Fruit fly (Drosophila melanogaster) whole organism, larva: ENCODE results near the gene PAN3.

Source experiments
- noc ChIP-seq: fragments of 200-800 bp; sonication (Bioruptor generic); optimal IDR thresholded peaks from 3 replicates; lab custom pipeline; 2019; ENCODE audit warnings: missing biosample characterization, mild to moderate bottlenecking, missing genetic modification characterization, moderate library complexity

The PAN3 gene

DNA sequence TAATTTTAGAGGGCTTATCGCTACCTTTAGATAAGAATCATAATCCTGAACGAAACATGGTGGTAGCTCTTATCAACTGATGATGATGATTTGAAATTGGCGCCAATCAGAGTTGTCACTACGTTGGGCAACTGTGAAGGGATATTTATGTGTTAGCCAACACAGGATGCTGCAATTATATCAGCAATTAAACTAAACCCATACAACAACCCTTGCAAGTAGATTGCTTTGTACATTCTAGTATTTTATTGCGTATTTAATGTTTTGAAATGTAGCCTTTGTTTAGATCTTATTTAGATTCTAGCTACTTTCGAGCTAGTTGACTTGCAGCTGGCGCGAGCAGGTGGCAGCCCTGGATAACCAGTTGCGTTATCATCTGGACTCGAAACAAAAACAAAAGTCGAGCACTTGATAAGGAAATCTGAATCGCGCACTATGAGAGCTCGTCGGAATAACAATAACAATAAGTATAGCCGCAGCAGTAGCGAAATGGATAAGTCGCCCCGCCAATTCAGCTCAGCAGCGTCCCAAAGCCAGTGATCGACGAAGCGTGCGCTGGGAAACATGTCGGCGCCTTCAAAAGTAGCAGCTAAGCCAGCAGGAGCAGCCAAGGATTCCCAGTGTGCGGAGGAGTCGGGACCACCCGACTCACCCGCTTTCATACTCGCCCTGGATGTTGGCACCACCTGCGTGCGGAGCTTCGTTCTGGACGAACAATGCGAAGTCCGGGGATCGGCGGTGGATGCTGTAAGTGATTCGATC is 18.6 kb upstream of the PAN3 start, which contains the start of gene CG1271:
Gene CG1271 (plus strand): TSS at position 405 of the 762 bp plus-strand sequence.
- TF ChIP-seq noc (tag; lab: Kevin White, UChicago): peak; percentile 94

- TF ChIP-seq noc (tag; lab: Kevin White, UChicago): no peak
Measured at dm6 chr3L:3054099-3054498, 16.8 kb upstream of the PAN3 start.

DNA sequence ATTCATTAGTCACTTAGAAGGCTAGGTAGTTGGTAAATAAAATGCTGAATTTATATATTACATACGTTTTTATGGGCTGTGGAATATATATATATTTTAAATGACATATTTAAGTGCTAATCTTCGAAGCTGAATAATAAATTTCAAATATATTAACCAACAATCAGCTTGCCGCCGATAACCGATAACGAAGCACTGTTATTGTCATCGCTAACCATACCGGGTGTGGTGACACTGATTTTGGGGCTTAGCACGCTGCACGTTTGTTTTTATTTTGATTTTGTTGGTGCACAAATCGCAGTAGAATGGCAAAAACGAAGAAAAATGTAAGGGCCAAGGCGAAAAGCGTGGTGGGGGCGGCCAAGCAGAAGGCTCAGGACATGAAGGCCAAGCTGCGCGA is 16.1 kb upstream of the PAN3 start, which contains the start of gene CG16753:
Gene CG16753 (plus strand): TSS at position 229 of the 400 bp plus-strand sequence.
- TF ChIP-seq noc (tag; lab: Kevin White, UChicago): no peak

DNA sequence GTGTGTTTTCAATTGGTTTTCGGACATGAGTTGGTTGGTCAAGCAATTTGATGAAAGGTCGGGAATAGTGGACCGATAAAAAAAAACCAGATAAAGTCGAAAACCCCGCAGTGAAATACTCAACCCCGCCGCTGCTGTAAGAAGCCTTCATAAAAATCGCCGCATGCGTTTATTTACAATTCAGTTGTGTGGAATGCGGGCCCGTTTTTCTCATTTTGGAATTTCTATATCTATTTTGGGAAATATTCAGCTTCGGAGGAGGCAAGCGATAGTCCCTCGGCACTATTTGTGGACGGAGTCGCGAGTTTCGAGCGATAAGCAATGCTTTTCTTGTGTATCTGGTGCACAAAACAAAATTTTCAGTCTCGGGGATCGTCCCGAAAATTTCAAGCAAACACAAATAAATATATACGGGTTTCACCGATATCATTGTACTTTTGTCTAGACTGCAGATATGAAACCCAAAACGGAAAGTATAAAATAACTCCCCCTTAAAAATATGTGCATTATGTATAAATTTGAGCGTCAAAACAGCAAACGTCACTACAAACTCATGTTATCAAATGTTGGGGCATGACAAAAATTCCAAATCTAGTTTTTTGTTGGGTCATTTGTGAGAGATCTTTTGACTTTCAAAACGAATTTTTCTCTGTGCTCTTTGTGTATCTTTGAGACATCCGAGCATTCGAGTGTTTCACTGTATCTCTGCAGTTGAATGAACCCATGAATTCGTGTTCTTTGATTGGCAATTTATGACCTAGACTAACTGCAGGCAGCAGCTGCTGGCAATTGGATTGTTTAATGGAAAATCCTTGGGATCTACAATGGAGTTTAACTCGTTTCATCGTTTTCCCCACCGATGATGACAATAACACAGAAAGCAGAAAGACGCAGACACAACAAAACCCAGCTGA is 11.7 kb upstream of the PAN3 start:
- TF ChIP-seq noc (tag; lab: Kevin White, UChicago): no peak

DNA sequence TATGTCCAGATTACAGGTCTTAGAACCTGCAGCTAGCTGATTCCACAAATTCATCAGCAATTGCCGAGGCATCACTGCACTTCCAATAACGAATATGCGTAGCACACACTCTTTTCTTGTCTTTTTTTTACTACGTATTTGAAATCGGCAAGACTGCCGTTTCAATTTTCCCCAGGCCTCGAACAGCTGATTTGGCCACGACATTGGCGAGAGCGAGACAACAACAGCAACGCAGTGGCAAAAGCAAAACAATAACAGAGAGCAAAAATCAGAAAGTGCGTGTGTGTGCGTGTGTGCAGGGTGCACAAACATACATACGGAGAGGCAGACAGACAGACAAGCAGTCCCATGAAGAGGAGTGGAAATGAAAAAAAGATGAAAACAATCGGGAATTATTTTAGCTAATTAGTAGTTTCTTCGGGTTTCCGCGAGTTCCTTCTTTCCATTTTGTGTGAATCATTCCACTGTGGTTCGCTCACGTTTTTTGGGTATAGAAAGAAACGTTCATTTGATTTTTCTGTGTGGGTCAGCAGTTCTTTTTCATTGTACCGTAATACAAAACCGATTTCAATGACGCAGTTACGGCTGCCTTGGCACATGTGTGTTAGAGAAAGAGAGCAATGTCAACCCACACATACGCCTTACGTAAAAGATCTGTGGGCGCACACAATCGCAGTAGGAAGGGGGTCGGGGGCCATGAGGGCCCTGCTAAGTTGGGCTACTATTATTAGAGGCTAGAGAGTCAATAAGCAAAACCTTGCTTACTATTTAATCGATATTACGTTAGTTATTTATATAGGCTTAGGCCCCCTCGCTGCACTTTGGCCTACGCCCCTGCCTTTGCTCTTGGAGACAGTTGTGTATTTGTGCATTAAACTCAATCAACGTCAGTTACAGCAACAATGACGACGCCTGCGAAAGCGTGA is 10.6 kb upstream of the PAN3 start:
- peak; percentile 99 for TF ChIP-seq noc (tag; lab: Kevin White, UChicago)

DNA sequence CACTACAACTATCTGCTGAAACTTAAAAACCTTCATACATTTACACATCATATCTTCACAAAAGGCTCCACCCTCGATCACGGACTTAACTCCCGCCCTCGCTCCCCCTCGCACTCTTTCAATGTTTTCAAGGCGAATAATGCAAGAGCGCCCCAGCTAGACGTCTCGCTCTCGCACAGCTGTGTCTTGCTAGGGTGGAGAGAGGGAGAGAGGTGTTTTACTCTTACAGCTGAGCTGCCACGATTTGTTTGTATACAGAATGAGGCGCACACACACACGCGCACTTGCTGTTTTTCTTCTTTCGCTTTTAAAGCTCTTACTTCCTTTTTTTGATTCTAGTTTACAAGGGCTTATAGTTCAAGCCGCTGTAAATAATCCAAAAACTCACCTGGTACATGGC is 1.2 kb upstream of the PAN3 start:
- TF ChIP-seq noc (tag; lab: Kevin White, UChicago): no peak

DNA sequence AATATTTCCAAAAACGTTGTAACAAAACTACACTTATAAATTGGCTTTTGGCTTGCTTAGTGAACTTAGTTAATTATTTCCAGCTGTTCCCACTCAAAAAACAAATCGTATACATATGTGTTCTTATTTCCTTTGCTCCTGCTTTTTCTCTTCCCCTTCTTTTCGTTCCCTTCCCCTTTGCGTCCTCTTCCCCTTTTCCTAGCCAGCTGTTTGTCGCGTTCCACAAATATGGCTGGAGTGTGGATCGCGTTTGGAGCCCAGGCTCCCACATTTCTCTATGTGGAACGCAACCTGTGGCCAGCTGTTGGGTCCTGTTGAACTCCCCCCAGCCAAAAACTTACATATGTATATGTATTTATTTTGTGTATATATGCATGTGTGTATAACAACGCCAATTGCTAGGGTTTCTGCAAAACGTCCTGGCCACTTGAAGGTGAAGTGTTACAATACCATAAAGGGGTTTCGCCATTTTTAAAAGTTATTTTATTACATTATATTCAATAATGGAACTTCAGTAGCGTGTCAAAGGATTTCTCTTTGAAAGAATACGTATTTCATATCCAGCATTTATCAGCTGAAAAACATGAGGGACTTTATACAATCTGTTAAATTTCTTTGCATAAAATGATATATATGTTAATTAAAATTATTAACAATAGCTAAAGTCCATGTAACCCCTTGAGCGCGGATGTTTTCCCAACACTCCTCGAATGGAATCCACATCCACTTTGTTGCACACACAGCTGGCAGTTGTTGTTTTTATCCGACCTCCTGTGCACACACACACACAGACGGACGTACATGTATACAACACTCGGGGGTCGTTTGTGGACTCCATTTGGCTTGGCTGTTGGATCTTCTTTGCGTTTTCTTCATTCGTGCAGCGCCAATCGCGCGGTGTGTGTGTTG is 996 bp downstream of the PAN3 start:
- TF ChIP-seq noc (tag; lab: Kevin White, UChicago): no peak

dm6 chr3L:3073460-3073859 is 2.5 kb downstream of the PAN3 start:
- no peak for TF ChIP-seq noc (tag; lab: Kevin White, UChicago)

dm6 chr3L:3074380-3074779 is 3.4 kb downstream of the PAN3 start:
- TF ChIP-seq noc (tag; lab: Kevin White, UChicago): no peak

DNA sequence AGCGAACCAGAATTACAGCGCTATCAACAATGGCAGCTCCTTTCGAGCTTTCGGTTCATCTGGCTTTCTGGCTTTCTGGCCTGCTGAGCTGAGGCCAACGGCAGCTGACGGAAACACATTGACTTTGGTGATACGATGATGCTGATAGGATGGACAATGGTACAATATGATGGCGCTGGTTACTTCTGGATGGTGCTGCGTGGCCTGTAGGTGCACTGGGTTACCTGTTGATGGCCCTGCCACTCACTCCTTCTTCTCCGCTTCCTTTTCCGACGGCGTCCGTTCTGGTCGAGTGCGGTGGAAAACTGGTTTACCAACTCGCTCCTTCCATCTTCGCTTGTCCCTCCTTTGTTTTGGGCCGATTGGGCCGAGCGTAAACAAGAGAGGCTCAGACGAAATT is 3.9 kb downstream of the PAN3 start:
- no peak for TF ChIP-seq noc (tag; lab: Kevin White, UChicago)

dm6 chr3L:3076954-3077353 is 6.0 kb downstream of the PAN3 start:
- no peak for TF ChIP-seq noc (tag; lab: Kevin White, UChicago)

DNA sequence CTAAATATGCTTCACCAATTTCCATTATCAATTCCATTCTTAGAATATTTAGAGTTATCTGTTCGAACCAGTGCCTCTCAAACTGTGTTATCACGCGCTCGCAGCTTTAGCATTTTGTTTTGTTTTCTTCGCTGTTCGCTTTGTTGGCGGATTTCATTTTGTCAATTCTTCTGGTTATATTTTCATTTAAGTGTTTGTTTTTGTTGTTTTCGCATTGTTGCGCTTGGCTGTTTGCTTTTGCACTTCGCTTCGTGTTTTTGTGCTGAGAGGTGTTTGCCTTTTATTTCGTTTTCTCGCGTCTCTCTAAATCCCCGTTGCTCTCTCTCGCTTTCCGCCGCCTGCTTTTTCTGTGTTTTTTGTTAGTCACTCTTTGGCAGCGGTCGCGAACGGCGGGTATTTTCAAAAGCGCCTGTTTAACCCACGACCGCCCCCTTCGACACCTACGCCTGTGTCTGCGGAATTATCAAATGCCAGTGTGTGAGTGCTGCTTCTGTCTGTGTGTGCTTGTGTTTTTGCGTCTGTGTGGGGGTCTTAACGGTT is 6.7 kb downstream of the PAN3 start:
- TF ChIP-seq noc (tag; lab: Kevin White, UChicago): peak; percentile 72

- TF ChIP-seq noc (tag; lab: Kevin White, UChicago): peak; percentile 34
Measured at dm6 chr3L:3078398-3079155, 7.6 kb downstream of the PAN3 start.
